Fruit fly (Drosophila melanogaster) whole organism, embryonic: Measurements from ENCODE around the gene CG15296.

ENCODE experiments used
- Adf1 ChIP-seq: fragments of 200-800 bp; sonication (Bioruptor generic); IDR thresholded peaks from 2 replicates; pipeline ENCODE4 v1.3.6; 2022; ENCODE audit warnings: missing biosample characterization, missing genetic modification characterization
- Bdp1 ChIP-seq: fragments of 200-800 bp; sonication (Bioruptor generic); optimal IDR thresholded peaks from 3 replicates; lab custom pipeline; 2016; ENCODE audit warnings: missing biosample characterization, missing genetic modification characterization
- Bgb ChIP-seq: fragments of 200-800 bp; sonication (Bioruptor generic); IDR thresholded peaks from 2 replicates; pipeline ENCODE4 v1.3.6; 2022; ENCODE audit warnings: missing biosample characterization, missing genetic modification characterization; ENCODE audit not compliant: partially characterized antibody
- CG10274 ChIP-seq: fragments of 200-800 bp; sonication (Bioruptor generic); optimal IDR thresholded peaks from 3 replicates; lab custom pipeline; 2017; ENCODE audit warnings: missing biosample characterization, mild to moderate bottlenecking, missing genetic modification characterization
- CG10366 ChIP-seq: fragments of 200-800 bp; sonication (Bioruptor generic); IDR thresholded peaks from 2 replicates; pipeline ENCODE4 v1.3.6; 2022; ENCODE audit warnings: missing biosample characterization, missing genetic modification characterization
- CG11398 ChIP-seq: fragments of 200-800 bp; sonication (Bioruptor generic); optimal IDR thresholded peaks from 2 replicates; lab custom pipeline; 2016; ENCODE audit warnings: missing biosample characterization, missing genetic modification characterization
- CG11696 ChIP-seq: fragments of 200-800 bp; sonication (Bioruptor generic); IDR thresholded peaks from 2 replicates; pipeline ENCODE4 v1.3.6; 2022; ENCODE audit warnings: missing biosample characterization, missing genetic modification characterization
- CG13424 ChIP-seq: fragments of 200-800 bp; sonication (Bioruptor generic); optimal IDR thresholded peaks from 2 replicates; lab custom pipeline; 2019; ENCODE audit warnings: missing biosample characterization, mild to moderate bottlenecking, missing genetic modification characterization, moderate library complexity
- CG13624 ChIP-seq: fragments of 200-800 bp; sonication (Bioruptor generic); optimal IDR thresholded peaks from 2 replicates; lab custom pipeline; 2016; ENCODE audit warnings: missing biosample characterization, missing genetic modification characterization
- CG14667 ChIP-seq: fragments of 200-800 bp; sonication (Bioruptor generic); IDR thresholded peaks from 2 replicates; pipeline ENCODE4 v1.3.6; 2022; ENCODE audit warnings: missing biosample characterization, missing genetic modification characterization
- CG17385 ChIP-seq: fragments of 200-800 bp; sonication (Bioruptor generic); optimal IDR thresholded peaks from 3 replicates; lab custom pipeline; 2018; ENCODE audit warnings: missing biosample characterization, mild to moderate bottlenecking, missing genetic modification characterization
- CG17568 ChIP-seq: fragments of 200-800 bp; sonication (Bioruptor generic); optimal IDR thresholded peaks from 2 replicates; lab custom pipeline; 2018; ENCODE audit warnings: missing biosample characterization, mild to moderate bottlenecking, missing genetic modification characterization, moderate library complexity
- CG17612 ChIP-seq: fragments of 200-800 bp; sonication (Bioruptor generic); IDR thresholded peaks from 2 replicates; pipeline ENCODE4 v1.3.6; 2022; ENCODE audit warnings: missing biosample characterization, missing genetic modification characterization
- CG18599 ChIP-seq: fragments of 200-800 bp; sonication (Bioruptor generic); optimal IDR thresholded peaks from 3 replicates; lab custom pipeline; 2017; ENCODE audit warnings: missing biosample characterization, missing genetic modification characterization, mild to moderate bottlenecking, moderate library complexity, missing genetic modification reagents
- CG30020 ChIP-seq: fragments of 200-800 bp; optimal IDR thresholded peaks from 2 replicates; lab custom pipeline; 2019; ENCODE audit warnings: missing biosample characterization, mild to moderate bottlenecking, missing genetic modification characterization, moderate library complexity
- CG31365 ChIP-seq: fragments of 200-800 bp; sonication (Bioruptor generic); optimal IDR thresholded peaks from 2 replicates; lab custom pipeline; 2018; ENCODE audit warnings: missing biosample characterization, mild to moderate bottlenecking, missing genetic modification characterization
- CG34422 ChIP-seq: fragments of 200-800 bp; sonication (Bioruptor generic); IDR thresholded peaks from 3 replicates; pipeline ENCODE4 v1.3.6; 2022; ENCODE audit warnings: missing biosample characterization, missing genetic modification characterization
- CG9876 ChIP-seq: fragments of 200-800 bp; sonication (Bioruptor generic); optimal IDR thresholded peaks from 2 replicates; lab custom pipeline; 2016; ENCODE audit warnings: missing biosample characterization, missing genetic modification characterization
- Deaf1 ChIP-seq: fragments of 200-800 bp; optimal IDR thresholded peaks from 3 replicates; lab custom pipeline; 2019; ENCODE audit warnings: missing biosample characterization, mild to moderate bottlenecking, missing genetic modification characterization, moderate library complexity
- Drgx ChIP-seq: fragments of 200-800 bp; sonication (Bioruptor generic); IDR thresholded peaks from 2 replicates; pipeline ENCODE4 v1.3.6; 2022; ENCODE audit warnings: missing biosample characterization, missing genetic modification characterization
- Ets65A ChIP-seq: fragments of 200-800 bp; sonication (Bioruptor generic); peaks from one replicate; lab custom pipeline; 2016; ENCODE audit warnings: missing biosample characterization, missing genetic modification characterization
- Gsc ChIP-seq: fragments of 200-800 bp; sonication (Bioruptor generic); IDR thresholded peaks from 2 replicates; pipeline ENCODE4 v1.3.6; 2022; ENCODE audit warnings: missing biosample characterization, missing genetic modification characterization
- HLH4C ChIP-seq: fragments of 200-800 bp; sonication (Bioruptor generic); IDR thresholded peaks from 3 replicates; pipeline ENCODE4 v1.3.6; 2022; ENCODE audit warnings: missing biosample characterization, missing genetic modification characterization; ENCODE audit not compliant: partially characterized antibody
- Hmr ChIP-seq: fragments of 200-800 bp; sonication (Bioruptor generic); optimal IDR thresholded peaks from 3 replicates; lab custom pipeline; 2017; ENCODE audit warnings: mild to moderate bottlenecking, missing biosample characterization, missing genetic modification reagents, missing genetic modification characterization
- Kr ChIP-seq: fragments of 200-800 bp; sonication (Bioruptor generic); optimal IDR thresholded peaks from 2 replicates; lab custom pipeline; 2017; ENCODE audit warnings: missing biosample characterization, mild to moderate bottlenecking, missing genetic modification characterization
- MBD-R2 ChIP-seq: fragments of 200-800 bp; sonication (Bioruptor generic); IDR thresholded peaks from 2 replicates; pipeline ENCODE4 v1.3.6; 2022; ENCODE audit warnings: missing biosample characterization, missing genetic modification characterization
- Med ChIP-seq: fragments of 200-800 bp; sonication (Bioruptor generic); peaks from one replicate; lab custom pipeline; 2016; ENCODE audit warnings: missing biosample characterization, missing genetic modification characterization, mild to moderate bottlenecking, inconsistent platforms, moderate library complexity
- Tbp ChIP-seq: fragments of >200 bp; optimal IDR thresholded peaks from 2 replicates; lab custom pipeline; 2018; ENCODE audit warnings: missing biosample characterization, missing genetic modification characterization
- abd-A ChIP-seq: fragments of 200-800 bp; sonication (Bioruptor generic); optimal IDR thresholded peaks from 3 replicates; lab custom pipeline; 2019; ENCODE audit warnings: missing biosample characterization, mild to moderate bottlenecking, missing genetic modification characterization, moderate library complexity
- ash1 ChIP-seq: fragments of 200-800 bp; sonication (Bioruptor generic); optimal IDR thresholded peaks from 2 replicates; lab custom pipeline; 2018; ENCODE audit warnings: missing biosample characterization, mild to moderate bottlenecking, missing genetic modification characterization
- cad ChIP-seq: fragments of >200 bp; optimal IDR thresholded peaks from 2 replicates; lab custom pipeline; 2017; ENCODE audit warnings: missing biosample characterization, missing genetic modification characterization
- corto ChIP-seq: fragments of 200-800 bp; sonication (Bioruptor generic); optimal IDR thresholded peaks from 2 replicates; lab custom pipeline; 2016; ENCODE audit warnings: missing biosample characterization, mild to moderate bottlenecking, missing genetic modification characterization, moderate library complexity
- crp ChIP-seq, 2 experiments: fragments of 200-800 bp; sonication (Bioruptor generic); optimal IDR thresholded peaks; 2 replicates in 1 of 2; 3 replicates in 1 of 2; lab custom pipeline; 2017; ENCODE audit warnings: missing biosample characterization in 2 of 2, missing genetic modification characterization in 2 of 2, mild to moderate bottlenecking in 1 of 2, moderate library complexity in 1 of 2
- disco-r ChIP-seq: fragments of 200-800 bp; sonication (Bioruptor generic); optimal IDR thresholded peaks from 2 replicates; lab custom pipeline; 2016; ENCODE audit warnings: missing biosample characterization, missing genetic modification characterization
- dysf ChIP-seq: fragments of 200-800 bp; sonication (Bioruptor generic); IDR thresholded peaks from 3 replicates; pipeline ENCODE4 v1.3.6; 2022; ENCODE audit warnings: missing biosample characterization, missing genetic modification characterization
- exex ChIP-seq: fragments of 200-800 bp; sonication (Bioruptor generic); optimal IDR thresholded peaks from 4 replicates; lab custom pipeline; 2018; ENCODE audit warnings: missing biosample characterization, mild to moderate bottlenecking, missing genetic modification characterization, moderate library complexity
- fd64A ChIP-seq: fragments of 200-800 bp; sonication (Bioruptor generic); optimal IDR thresholded peaks from 3 replicates; lab custom pipeline; 2018; ENCODE audit warnings: missing biosample characterization, mild to moderate bottlenecking, missing genetic modification characterization
- gsb-n ChIP-seq: fragments of 200-800 bp; sonication (Bioruptor generic); optimal IDR thresholded peaks from 3 replicates; lab custom pipeline; 2018; ENCODE audit warnings: missing biosample characterization, mild to moderate bottlenecking, missing genetic modification characterization
- jumu ChIP-seq: fragments of 200-800 bp; sonication (Bioruptor generic); optimal IDR thresholded peaks from 3 replicates; lab custom pipeline; 2016; ENCODE audit warnings: missing biosample characterization, missing genetic modification characterization
- kah ChIP-seq: fragments of 200-800 bp; sonication (Bioruptor generic); optimal IDR thresholded peaks from 2 replicates; lab custom pipeline; 2018; ENCODE audit warnings: missing biosample characterization, mild to moderate bottlenecking, missing genetic modification characterization
- lola ChIP-seq, 3 experiments: fragments of >200 bp in 2 of 3; fragments of 200-800 bp in 1 of 3; sonication (Bioruptor generic) in 1 of 3; optimal IDR thresholded peaks; 2 replicates each; lab custom pipeline; 2017 to 2019; ENCODE audit warnings: missing biosample characterization in 3 of 3, missing genetic modification characterization in 3 of 3, mild to moderate bottlenecking in 1 of 3, moderate library complexity in 1 of 3
- nom ChIP-seq: fragments of 200-800 bp; sonication (Bioruptor generic); optimal IDR thresholded peaks from 2 replicates; lab custom pipeline; 2017; ENCODE audit warnings: missing biosample characterization, missing genetic modification characterization, mild to moderate bottlenecking, moderate library complexity, missing genetic modification reagents
- oc ChIP-seq: fragments of 200-800 bp; sonication (Bioruptor generic); optimal IDR thresholded peaks from 2 replicates; lab custom pipeline; 2018; ENCODE audit warnings: missing biosample characterization, mild to moderate bottlenecking, missing genetic modification characterization, moderate library complexity
- pfk ChIP-seq: fragments of 200-800 bp; sonication (Bioruptor generic); optimal IDR thresholded peaks from 2 replicates; lab custom pipeline; 2018; ENCODE audit warnings: missing biosample characterization, mild to moderate bottlenecking, missing genetic modification characterization, moderate library complexity
- ranshi ChIP-seq: fragments of 200-800 bp; sonication (Bioruptor generic); IDR thresholded peaks from 2 replicates; pipeline ENCODE4 v1.3.6; 2022; ENCODE audit warnings: missing biosample characterization, missing genetic modification characterization
- schlank ChIP-seq: fragments of 200-800 bp; sonication (Bioruptor generic); optimal IDR thresholded peaks from 2 replicates; lab custom pipeline; 2018; ENCODE audit warnings: missing biosample characterization, mild to moderate bottlenecking, missing genetic modification characterization
- sob ChIP-seq: fragments of 200-800 bp; sonication (Bioruptor generic); IDR thresholded peaks from 2 replicates; pipeline ENCODE4 v1.3.6; 2022; ENCODE audit warnings: missing biosample characterization, missing genetic modification characterization
- tap ChIP-seq: fragments of 200-800 bp; optimal IDR thresholded peaks from 3 replicates; lab custom pipeline; 2019; ENCODE audit warnings: missing biosample characterization, mild to moderate bottlenecking, missing genetic modification characterization, moderate library complexity
- tup ChIP-seq: fragments of 200-800 bp; sonication (Bioruptor generic); optimal IDR thresholded peaks from 2 replicates; lab custom pipeline; 2016; ENCODE audit warnings: missing biosample characterization, mild to moderate bottlenecking, missing genetic modification characterization, moderate library complexity
- zfh2 ChIP-seq: fragments of 200-800 bp; sonication (Bioruptor generic); optimal IDR thresholded peaks from 2 replicates; lab custom pipeline; 2016; ENCODE audit warnings: missing biosample characterization, missing genetic modification characterization

CG15296 gene

dm6 chrX:10566491-10566890, at the start of gene CG15296:
Gene CG15296 (minus strand): TSS chrX:10566591.
- TF ChIP-seq CG11398 (no peak), Tbp (no peak), dysf (no peak), crp (GFP tag; optimal IDR thresholded peaks at IDR 0.05; lab: Kevin White, UChicago) (no peak), CG13424 (tag; lab: Kevin White, UChicago) (no peak), oc (tag; lab: Kevin White, UChicago) (no peak), CG31365 (no peak), Gsc (GFP tag; lab: Robert Waterston, UW) (no peak), ash1 (GFP tag; lab: Kevin White, UChicago) (no peak), tap (tag; lab: Kevin White, UChicago) (no peak), CG30020 (tag; lab: Kevin White, UChicago) (no peak), CG14667 (GFP tag; lab: Robert Waterston, UW) (no peak), ranshi (GFP tag; lab: Robert Waterston, UW) (no peak), sob (GFP tag; lab: Robert Waterston, UW) (no peak), Drgx (no peak)

DNA sequence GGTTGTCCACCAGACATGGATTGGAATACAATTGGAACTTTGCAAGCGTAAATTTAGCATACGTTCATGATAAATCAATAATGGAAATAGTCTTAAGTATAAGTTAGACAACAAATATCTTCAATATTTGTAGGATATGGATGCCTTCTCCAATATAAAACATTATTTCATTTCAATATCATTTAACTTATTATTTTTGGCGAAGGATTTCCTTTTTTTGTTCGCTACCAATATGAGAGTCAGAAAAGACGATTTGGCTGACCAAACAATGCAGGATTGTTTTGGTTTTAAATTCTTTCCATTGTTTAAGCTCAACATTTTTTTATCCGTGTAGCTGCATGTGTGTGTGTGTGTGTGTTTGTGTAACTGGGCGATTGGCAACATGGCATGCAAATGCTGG, 48.8 kb upstream of the CG15296 start:
- TF ChIP-seq nom: no peak
- no peak for TF ChIP-seq lola (GFP tag; optimal IDR thresholded peaks at IDR 0.05; lab: Kevin White, UChicago)
- TF ChIP-seq corto (GFP tag; lab: Kevin White, UChicago): no peak
- no peak for TF ChIP-seq CG13624
- no peak for TF ChIP-seq CG17612
- TF ChIP-seq Med: peak; percentile 16
- no peak for TF ChIP-seq schlank (tag; lab: Kevin White, UChicago)
- TF ChIP-seq MBD-R2: no peak
- TF ChIP-seq Ets65A (GFP tag; lab: Kevin White, UChicago): peak; percentile 47
- TF ChIP-seq Adf1: no peak

- TF ChIP-seq exex (tag; lab: Kevin White, UChicago) (no peak), schlank (tag; lab: Kevin White, UChicago) (no peak), tup (GFP tag; lab: Kevin White, UChicago) (no peak), jumu (GFP tag; lab: Kevin White, UChicago) (no peak), CG17385 (GFP tag; lab: Kevin White, UChicago) (no peak), disco-r (GFP tag; lab: Kevin White, UChicago) (no peak), gsb-n (tag; lab: Kevin White, UChicago) (no peak), kah (GFP tag; lab: Kevin White, UChicago) (no peak), fd64A (GFP tag; lab: Kevin White, UChicago) (no peak), abd-A (peak; percentile 97), CG18599 (peak; percentile 25), CG34422 (GFP tag; lab: Robert Waterston, UW) (no peak), Bgb (GFP tag; lab: Robert Waterston, UW) (0 out of 2 replicates have a peak, but pooled peaks have one; percentile 14), Deaf1 (tag; lab: Kevin White, UChicago) (peak; percentile 29), CG11696 (GFP tag; lab: Robert Waterston, UW) (peak; percentile 49; the same call in 1 of the 2 replicates), CG10274 (no peak), zfh2 (GFP tag; lab: Kevin White, UChicago) (no peak), cad (GFP tag; lab: Kevin White, UChicago) (no peak), Kr (GFP tag; lab: Kevin White, UChicago) (no peak), pfk (GFP tag; lab: Kevin White, UChicago) (no peak), CG9876 (no peak), Hmr (peak; percentile 9), Bdp1 (GFP tag; lab: Kevin White, UChicago) (no peak), Tbp (no peak), CG17568 (GFP tag; lab: Kevin White, UChicago) (no peak), CG10366 (GFP tag; lab: Robert Waterston, UW) (no peak), HLH4C (GFP tag; lab: Robert Waterston, UW) (no peak)
Measured at dm6 chrX:10613568-10613967, 47.2 kb upstream of the CG15296 start.
